Fruit fly (Drosophila melanogaster): Measurements from ENCODE around the gene RecQ5.

Gene RecQ5

dm6 chr3L:14624425-14625309 lies 7.2 kb downstream of the RecQ5 start:
- peak; percentile 54 for TF ChIP-seq Rel (GFP tag; optimal IDR thresholded peaks at IDR 0.05)
- peak; percentile 3 for TF ChIP-seq Rel (tag; optimal IDR thresholded peaks at IDR 0.05)
- no peak for TF ChIP-seq dsf (GFP tag; optimal IDR thresholded peaks at IDR 0.05; ENCODE audit: borderline replicate concordance)
- peak in 1 of 2 experiments; percentile 38 for TF ChIP-seq dl (GFP tag; optimal IDR thresholded peaks at IDR 0.05; ENCODE audit: insufficient read depth in 1 of 2, partially characterized antibody in 2 of 2)
- peak; percentile 84 for TF ChIP-seq brk (GFP tag; optimal IDR thresholded peaks at IDR 0.05)
- no peak for TF ChIP-seq tai (GFP tag; optimal IDR thresholded peaks at IDR 0.05)
- TF ChIP-seq Sp1 (GFP tag; optimal IDR thresholded peaks at IDR 0.05) = peak; percentile 37
- peak; percentile 53 for TF ChIP-seq Dif (GFP tag; optimal IDR thresholded peaks at IDR 0.05; ENCODE audit: partially characterized antibody)
- no peak for TF ChIP-seq Hnf4 (GFP tag; optimal IDR thresholded peaks at IDR 0.05)
- TF ChIP-seq jim (GFP tag; optimal IDR thresholded peaks at IDR 0.05) = peak; percentile 71
- peak; percentile 90 for TF ChIP-seq psq (GFP tag; optimal IDR thresholded peaks at IDR 0.05)
- no peak for TF ChIP-seq sv (GFP tag; optimal IDR thresholded peaks at IDR 0.05)
- TF ChIP-seq CrebA (GFP tag; optimal IDR thresholded peaks at IDR 0.05; ENCODE audit: borderline replicate concordance) = peak; percentile 88
- no peak for TF ChIP-seq Jra (GFP tag; optimal IDR thresholded peaks at IDR 0.05)
- TF ChIP-seq N (GFP tag; optimal IDR thresholded peaks at IDR 0.05) = no peak
- no peak for TF ChIP-seq Myc (optimal IDR thresholded peaks at IDR 0.05)
- no peak for TF ChIP-seq usp (GFP tag; optimal IDR thresholded peaks at IDR 0.05)
- peak; percentile 9 for TF ChIP-seq fru (GFP tag; optimal IDR thresholded peaks at IDR 0.05)
- peak in 1 of 2 experiments; percentile 33 for TF ChIP-seq foxo (GFP tag; optimal IDR thresholded peaks at IDR 0.05)
- no peak for TF ChIP-seq woc (GFP tag; optimal IDR thresholded peaks at IDR 0.05)
- TF ChIP-seq Vsx2 (GFP tag; optimal IDR thresholded peaks at IDR 0.05; ENCODE audit: partially characterized antibody) = peak; percentile 56

dm6 chr3L:14622457-14622899 lies 9.4 kb downstream of the RecQ5 start, which contains the start of gene CG9628:
Gene CG9628, plus strand, starts transcription at chr3L:14622796.
- no peak for TF ChIP-seq N (GFP tag; optimal IDR thresholded peaks at IDR 0.05)
- peak; percentile 1 for TF ChIP-seq Hnf4 (GFP tag; optimal IDR thresholded peaks at IDR 0.05)
- peak; percentile 54 for TF ChIP-seq Hr83 (GFP tag; optimal IDR thresholded peaks at IDR 0.05; ENCODE audit: poor library complexity, severe bottlenecking)
- TF ChIP-seq foxo (GFP tag; optimal IDR thresholded peaks at IDR 0.05) = peak in 1 of 2 experiments; percentile 24
- peak; percentile 26 for TF ChIP-seq CG32264 (GFP tag; optimal IDR thresholded peaks at IDR 0.05)
- no peak for TF ChIP-seq woc (GFP tag; optimal IDR thresholded peaks at IDR 0.05)

- TF ChIP-seq dsf (GFP tag; optimal IDR thresholded peaks at IDR 0.05; ENCODE audit: borderline replicate concordance) (no peak), CrebA (GFP tag; optimal IDR thresholded peaks at IDR 0.05; ENCODE audit: borderline replicate concordance) (no peak), Myc (optimal IDR thresholded peaks at IDR 0.05) (peak; percentile 49), lola (GFP tag; optimal IDR thresholded peaks at IDR 0.05) (no peak), woc (GFP tag; optimal IDR thresholded peaks at IDR 0.05) (no peak)
These were observed 10.4 kb downstream of the RecQ5 start for dm6 chr3L:14621464-14621863.

- TF ChIP-seq dl (GFP tag; optimal IDR thresholded peaks at IDR 0.05; ENCODE audit: insufficient read depth in 1 of 2, partially characterized antibody in 2 of 2) (peak; percentile 54 to 77), Sp1 (GFP tag; optimal IDR thresholded peaks at IDR 0.05) (peak; percentile 3), Rel (GFP tag; optimal IDR thresholded peaks at IDR 0.05) (peak; percentile 26), Rel (tag; optimal IDR thresholded peaks at IDR 0.05) (peak; percentile 93), h (GFP tag; optimal IDR thresholded peaks at IDR 0.05) (peak; percentile 6), CrebA (GFP tag; optimal IDR thresholded peaks at IDR 0.05; ENCODE audit: borderline replicate concordance) (peak; percentile 80), br (GFP tag; optimal IDR thresholded peaks at IDR 0.05) (no peak), rgr (GFP tag; optimal IDR thresholded peaks at IDR 0.05) (no peak)
These were observed 12.9 kb downstream of the RecQ5 start for dm6 chr3L:14618942-14619341.

- TF ChIP-seq Abd-B (GFP tag; optimal IDR thresholded peaks at IDR 0.05) (no peak), sv (GFP tag; optimal IDR thresholded peaks at IDR 0.05) (no peak), Hr78 (GFP tag; optimal IDR thresholded peaks at IDR 0.05) (no peak), CG9705 (GFP tag; optimal IDR thresholded peaks at IDR 0.05) (no peak), Dif (GFP tag; optimal IDR thresholded peaks at IDR 0.05; ENCODE audit: partially characterized antibody) (no peak), woc (GFP tag; optimal IDR thresholded peaks at IDR 0.05) (no peak), dmrt93B (GFP tag; optimal IDR thresholded peaks at IDR 0.05) (no peak), Vsx2 (GFP tag; optimal IDR thresholded peaks at IDR 0.05; ENCODE audit: partially characterized antibody) (no peak), Myc (optimal IDR thresholded peaks at IDR 0.05) (no peak), Dfd (GFP tag; optimal IDR thresholded peaks at IDR 0.05) (no peak), Jra (GFP tag; optimal IDR thresholded peaks at IDR 0.05) (no peak), N (GFP tag; optimal IDR thresholded peaks at IDR 0.05) (no peak), HLH106 (tag; optimal IDR thresholded peaks at IDR 0.05) (no peak), foxo (GFP tag; optimal IDR thresholded peaks at IDR 0.05) (no peak), psq (GFP tag; optimal IDR thresholded peaks at IDR 0.05) (no peak), tai (GFP tag; optimal IDR thresholded peaks at IDR 0.05) (no peak), pan (optimal IDR thresholded peaks at IDR 0.05) (no peak), jim (GFP tag; optimal IDR thresholded peaks at IDR 0.05) (no peak)
These were observed 13.5 kb downstream of the RecQ5 start for dm6 chr3L:14618424-14618823.

Measured in whole organism, wandering third instar larva.